Fruit fly (Drosophila melanogaster) whole organism, embryonic: Measurements from ENCODE around the gene Ttc26.
A peak's percentile ranks its signal among the peaks of the same experiment; 100 is the strongest.

Source experiments
- Antp ChIP-seq: fragments of 200-800 bp; sonication (Bioruptor generic); optimal IDR thresholded peaks from 3 replicates; lab custom pipeline; 2016; ENCODE audit warnings: missing biosample characterization, missing genetic modification characterization
- Asciz ChIP-seq: fragments of 200-800 bp; sonication (Bioruptor generic); optimal IDR thresholded peaks from 2 replicates; lab custom pipeline; 2017; ENCODE audit warnings: missing biosample characterization, mild to moderate bottlenecking, missing genetic modification characterization, missing genetic modification reagents
- BEAF-32 ChIP-seq: fragments of 200-800 bp; sonication (Bioruptor generic); optimal IDR thresholded peaks from 3 replicates; lab custom pipeline; 2017; ENCODE audit warnings: missing biosample characterization, missing genetic modification characterization, mild to moderate bottlenecking, moderate library complexity, missing genetic modification reagents
- Bdp1 ChIP-seq: fragments of 200-800 bp; sonication (Bioruptor generic); optimal IDR thresholded peaks from 3 replicates; lab custom pipeline; 2016; ENCODE audit warnings: missing biosample characterization, missing genetic modification characterization
- CG10274 ChIP-seq: fragments of 200-800 bp; sonication (Bioruptor generic); optimal IDR thresholded peaks from 3 replicates; lab custom pipeline; 2017; ENCODE audit warnings: missing biosample characterization, mild to moderate bottlenecking, missing genetic modification characterization
- CG11560 ChIP-seq: fragments of 200-800 bp; sonication (Bioruptor generic); IDR thresholded peaks from 3 replicates; pipeline ENCODE4 v1.3.6; 2022; ENCODE audit warnings: missing biosample characterization, missing genetic modification characterization
- CG12104 ChIP-seq: fragments of 200-800 bp; sonication (Bioruptor generic); optimal IDR thresholded peaks from 3 replicates; lab custom pipeline; 2016; ENCODE audit warnings: missing biosample characterization, missing genetic modification characterization
- CG13624 ChIP-seq: fragments of 200-800 bp; sonication (Bioruptor generic); optimal IDR thresholded peaks from 2 replicates; lab custom pipeline; 2016; ENCODE audit warnings: missing biosample characterization, missing genetic modification characterization
- CG14441 ChIP-seq: fragments of 200-800 bp; sonication (Bioruptor generic); IDR thresholded peaks from 2 replicates; pipeline ENCODE4 v1.3.6; 2022; ENCODE audit warnings: missing biosample characterization, missing genetic modification characterization
- CG14860 ChIP-seq: fragments of 200-800 bp; sonication (Bioruptor generic); IDR thresholded peaks from 3 replicates; pipeline ENCODE4 v1.3.6; 2022; ENCODE audit warnings: missing biosample characterization, missing genetic modification characterization; ENCODE audit not compliant: partially characterized antibody
- CG2199 ChIP-seq: fragments of 200-800 bp; sonication (Bioruptor generic); IDR thresholded peaks from 3 replicates; pipeline ENCODE4 v1.3.6; 2022; ENCODE audit warnings: missing biosample characterization, missing genetic modification characterization
- CG3065 ChIP-seq: fragments of 200-800 bp; sonication (Bioruptor generic); optimal IDR thresholded peaks from 2 replicates; lab custom pipeline; 2016; ENCODE audit warnings: missing biosample characterization, missing genetic modification characterization
- CG32532 ChIP-seq: fragments of 200-800 bp; sonication (Bioruptor generic); IDR thresholded peaks from 2 replicates; pipeline ENCODE4 v1.3.6; 2022; ENCODE audit warnings: missing biosample characterization, missing genetic modification characterization
- CG33557 ChIP-seq: fragments of 200-800 bp; sonication (Bioruptor generic); optimal IDR thresholded peaks from 2 replicates; lab custom pipeline; 2019; ENCODE audit warnings: missing biosample characterization, mild to moderate bottlenecking, missing genetic modification characterization, moderate library complexity
- CG4820 ChIP-seq: fragments of 200-800 bp; sonication (Bioruptor generic); optimal IDR thresholded peaks from 3 replicates; lab custom pipeline; 2016; ENCODE audit warnings: missing biosample characterization, missing genetic modification characterization
- CG7556 ChIP-seq: fragments of 200-800 bp; sonication (Bioruptor generic); optimal IDR thresholded peaks from 2 replicates; lab custom pipeline; 2017; ENCODE audit warnings: missing biosample characterization, mild to moderate bottlenecking, missing genetic modification characterization
- CG8478 ChIP-seq: fragments of >200 bp; optimal IDR thresholded peaks from 2 replicates; lab custom pipeline; 2018
- CG8924 ChIP-seq: fragments of 200-800 bp; optimal IDR thresholded peaks from 3 replicates; lab custom pipeline; 2019; ENCODE audit warnings: missing biosample characterization, mild to moderate bottlenecking, missing genetic modification characterization, moderate library complexity
- CG9609 ChIP-seq: fragments of 200-800 bp; sonication (Bioruptor generic); optimal IDR thresholded peaks from 3 replicates; lab custom pipeline; 2016; ENCODE audit warnings: missing biosample characterization, missing genetic modification characterization
- CTCF ChIP-seq: fragments of 200-800 bp; sonication (Bioruptor generic); optimal IDR thresholded peaks from 2 replicates; lab custom pipeline; 2017; ENCODE audit warnings: missing biosample characterization, mild to moderate bottlenecking, missing genetic modification characterization, moderate library complexity
- CoRest ChIP-seq: fragments of 200-800 bp; sonication (Bioruptor generic); optimal IDR thresholded peaks from 3 replicates; lab custom pipeline; 2018; ENCODE audit warnings: missing biosample characterization, mild to moderate bottlenecking, missing genetic modification characterization, moderate library complexity
- CrebB ChIP-seq: fragments of 200-800 bp; sonication (Bioruptor generic); optimal IDR thresholded peaks from 3 replicates; lab custom pipeline; 2018; ENCODE audit warnings: missing biosample characterization, mild to moderate bottlenecking, missing genetic modification characterization
- E2f1 ChIP-seq: fragments of 200-800 bp; sonication (Bioruptor generic); IDR thresholded peaks from 2 replicates; pipeline ENCODE4 v1.3.6; 2022; ENCODE audit warnings: missing biosample characterization, missing genetic modification characterization
- HLH3B ChIP-seq: fragments of 200-800 bp; sonication (Bioruptor generic); IDR thresholded peaks from 2 replicates; pipeline ENCODE4 v1.3.6; 2022; ENCODE audit warnings: missing biosample characterization, missing genetic modification characterization
- HLHmδ ChIP-seq: fragments of 200-800 bp; sonication (Bioruptor generic); optimal IDR thresholded peaks from 2 replicates; lab custom pipeline; 2018; ENCODE audit warnings: missing biosample characterization, mild to moderate bottlenecking, missing genetic modification characterization, moderate library complexity
- HmgZ ChIP-seq: fragments of 200-800 bp; sonication (Bioruptor generic); optimal IDR thresholded peaks from 2 replicates; lab custom pipeline; 2018; ENCODE audit warnings: missing biosample characterization, mild to moderate bottlenecking, missing genetic modification characterization
- Hmr ChIP-seq: fragments of 200-800 bp; sonication (Bioruptor generic); optimal IDR thresholded peaks from 3 replicates; lab custom pipeline; 2017; ENCODE audit warnings: mild to moderate bottlenecking, missing biosample characterization, missing genetic modification reagents, missing genetic modification characterization
- Hr51 ChIP-seq, 2 experiments: fragments of 200-800 bp; sonication (Bioruptor generic); optimal IDR thresholded peaks; 2 replicates in 1 of 2; 3 replicates in 1 of 2; lab custom pipeline; 2016 to 2018; ENCODE audit warnings: missing biosample characterization in 2 of 2, missing genetic modification characterization in 2 of 2, mild to moderate bottlenecking in 1 of 2, moderate library complexity in 1 of 2
- Jarid2 ChIP-seq: fragments of 200-800 bp; sonication (Bioruptor generic); optimal IDR thresholded peaks from 3 replicates; lab custom pipeline; 2017; ENCODE audit warnings: mild to moderate bottlenecking, missing biosample characterization, missing genetic modification reagents, missing genetic modification characterization
- MBD-R2 ChIP-seq: fragments of 200-800 bp; sonication (Bioruptor generic); IDR thresholded peaks from 2 replicates; pipeline ENCODE4 v1.3.6; 2022; ENCODE audit warnings: missing biosample characterization, missing genetic modification characterization
- MESR4 ChIP-seq: fragments of 200-800 bp; sonication (Bioruptor generic); optimal IDR thresholded peaks from 2 replicates; lab custom pipeline; 2018; ENCODE audit warnings: missing biosample characterization, mild to moderate bottlenecking, missing genetic modification characterization, moderate library complexity
- NFAT ChIP-seq: fragments of 200-800 bp; sonication (Bioruptor generic); IDR thresholded peaks from 2 replicates; pipeline ENCODE4 v1.3.6; 2022; ENCODE audit warnings: missing biosample characterization, missing genetic modification characterization
- Nf-YA ChIP-seq: fragments of 200-800 bp; sonication (Bioruptor generic); IDR thresholded peaks from 2 replicates; pipeline ENCODE4 v1.3.6; 2022; ENCODE audit warnings: missing biosample characterization, missing genetic modification characterization
- Nf-YC ChIP-seq: fragments of 200-800 bp; optimal IDR thresholded peaks from 3 replicates; lab custom pipeline; 2019; ENCODE audit warnings: missing biosample characterization, mild to moderate bottlenecking, missing genetic modification characterization, moderate library complexity
- Pdp1 ChIP-seq, 2 experiments: fragments of 200-800 bp; sonication (Bioruptor generic); optimal IDR thresholded peaks; 3 replicates each; lab custom pipeline; 2016; ENCODE audit warnings: missing biosample characterization in 2 of 2, missing genetic modification characterization in 2 of 2, mild to moderate bottlenecking in 1 of 2, moderate library complexity in 1 of 2
- Poxn ChIP-seq: fragments of 200-800 bp; sonication (Bioruptor generic); IDR thresholded peaks from 2 replicates; pipeline ENCODE4 v1.3.6; 2022; ENCODE audit warnings: missing biosample characterization, missing genetic modification characterization
- Sry-δ ChIP-seq: fragments of 200-800 bp; sonication (Bioruptor generic); optimal IDR thresholded peaks from 2 replicates; lab custom pipeline; 2016; ENCODE audit warnings: missing biosample characterization, missing genetic modification characterization
- Tbp ChIP-seq: fragments of >200 bp; optimal IDR thresholded peaks from 2 replicates; lab custom pipeline; 2018; ENCODE audit warnings: missing biosample characterization, missing genetic modification characterization
- ara ChIP-seq: fragments of 200-800 bp; sonication (Bioruptor generic); IDR thresholded peaks from 2 replicates; pipeline ENCODE4 v1.3.6; 2022; ENCODE audit warnings: missing biosample characterization, missing genetic modification characterization
- cg ChIP-seq: fragments of 200-800 bp; sonication (Bioruptor generic); optimal IDR thresholded peaks from 3 replicates; lab custom pipeline; 2019; ENCODE audit warnings: missing biosample characterization, mild to moderate bottlenecking, missing genetic modification characterization, moderate library complexity
- chm ChIP-seq: fragments of 200-800 bp; sonication (Bioruptor generic); IDR thresholded peaks from 2 replicates; pipeline ENCODE4 v1.3.6; 2022; ENCODE audit warnings: missing biosample characterization, missing genetic modification characterization
- en ChIP-seq: fragments of 200-800 bp; sonication (Bioruptor generic); optimal IDR thresholded peaks from 2 replicates; lab custom pipeline; 2016; ENCODE audit warnings: missing biosample characterization, missing genetic modification characterization
- inv ChIP-seq: fragments of 200-800 bp; sonication (Bioruptor generic); IDR thresholded peaks from 2 replicates; pipeline ENCODE4 v1.3.6; 2022; ENCODE audit warnings: missing biosample characterization, missing genetic modification characterization; ENCODE audit not compliant: partially characterized antibody
- p53 ChIP-seq: fragments of 200-800 bp; sonication (Bioruptor generic); optimal IDR thresholded peaks from 2 replicates; lab custom pipeline; 2016; ENCODE audit warnings: missing biosample characterization, missing genetic modification characterization
- pzg ChIP-seq: fragments of 200-800 bp; sonication (Bioruptor generic); optimal IDR thresholded peaks from 3 replicates; lab custom pipeline; 2018; ENCODE audit warnings: missing biosample characterization, mild to moderate bottlenecking, missing genetic modification characterization, moderate library complexity
- sens ChIP-seq: fragments of 200-800 bp; sonication (Bioruptor generic); peaks from one replicate; lab custom pipeline; 2016; ENCODE audit warnings: missing biosample characterization, missing genetic modification characterization
- sqz ChIP-seq: fragments of 200-800 bp; sonication (Bioruptor generic); optimal IDR thresholded peaks from 3 replicates; lab custom pipeline; 2018; ENCODE audit warnings: missing biosample characterization, mild to moderate bottlenecking, missing genetic modification characterization
- tup ChIP-seq: fragments of 200-800 bp; sonication (Bioruptor generic); optimal IDR thresholded peaks from 2 replicates; lab custom pipeline; 2016; ENCODE audit warnings: missing biosample characterization, mild to moderate bottlenecking, missing genetic modification characterization, moderate library complexity
- zfh1 ChIP-seq: fragments of 200-800 bp; sonication (Bioruptor generic); IDR thresholded peaks from 3 replicates; pipeline ENCODE4 v1.3.6; 2022; ENCODE audit warnings: missing biosample characterization, missing genetic modification characterization

Gene Ttc26

dm6 chr3R:15803502-15804461, 29.6 kb downstream of the Ttc26 start, which contains the start of gene alpha-Man-IIb (continued):
- TF ChIP-seq CoRest (tag; lab: Kevin White, UChicago) (peak; percentile 34), CG32532 (GFP tag; lab: Robert Waterston, UW) (peak; percentile 45; the same call in 1 of the 2 replicates), CG3065 (GFP tag; lab: Kevin White, UChicago) (no peak), Nf-YC (peak; percentile 35), sens (GFP tag; lab: Kevin White, UChicago) (peak; percentile 81), CG14860 (GFP tag; lab: Robert Waterston, UW) (peak; percentile 62; the same call in 2 of the 3 replicates), MBD-R2 (GFP tag; lab: Robert Waterston, UW) (peak; percentile 43; the same call in 1 of the 2 replicates), CG8478 (lab: Kevin White, UChicago) (no peak), en (GFP tag; lab: Kevin White, UChicago) (no peak), CG4820 (peak; percentile 20), Hr51 (GFP tag; optimal IDR thresholded peaks at IDR 0.05; lab: Kevin White, UChicago) (peak in 1 of 2 experiments; percentile 52), Hmr (peak; percentile 52), CG33557 (GFP tag; lab: Kevin White, UChicago) (peak; percentile 12), Poxn (no peak), CG13624 (GFP tag; lab: Kevin White, UChicago) (peak; percentile 0), Antp (GFP tag; lab: Kevin White, UChicago) (no peak), Pdp1 (GFP tag; optimal IDR thresholded peaks at IDR 0.05; lab: Kevin White, UChicago) (peak; percentile 22), CG12104 (no peak), Jarid2 (GFP tag; lab: Kevin White, UChicago) (peak; percentile 95), Bdp1 (GFP tag; lab: Kevin White, UChicago) (no peak), Asciz (GFP tag; lab: Kevin White, UChicago) (peak; percentile 23), sqz (GFP tag; lab: Kevin White, UChicago) (peak; percentile 49), CrebB (peak; percentile 19), ara (GFP tag; lab: Robert Waterston, UW) (no peak), zfh1 (GFP tag; lab: Robert Waterston, UW) (peak; percentile 55; the same call in 1 of the 3 replicates), CG9609 (GFP tag; lab: Kevin White, UChicago) (no peak), chm (GFP tag; lab: Robert Waterston, UW) (no peak; the same call in 1 of the 2 replicates), cg (GFP tag; lab: Kevin White, UChicago) (peak; percentile 70), p53 (no peak), NFAT (GFP tag; lab: Robert Waterston, UW) (peak; percentile 24; the same call in 1 of the 2 replicates), Tbp (GFP tag; lab: Kevin White, UChicago) (peak; percentile 7), tup (GFP tag; lab: Kevin White, UChicago) (peak; percentile 15), CTCF (GFP tag; lab: Kevin White, UChicago) (peak; percentile 96), CG7556 (GFP tag; lab: Kevin White, UChicago) (peak; percentile 7), CG10274 (no peak), Nf-YA (GFP tag; lab: Robert Waterston, UW) (0 out of 2 replicates have a peak, but pooled peaks have one; percentile 6), inv (peak; percentile 58), MESR4 (GFP tag; lab: Kevin White, UChicago) (peak; percentile 27), CG8924 (peak; percentile 56), HLH3B (GFP tag; lab: Robert Waterston, UW) (peak; percentile 17; the same call in 1 of the 2 replicates), BEAF-32 (GFP tag; lab: Kevin White, UChicago) (peak; percentile 80), HmgZ (tag; lab: Kevin White, UChicago) (peak; percentile 65), HLHmδ (GFP tag; lab: Kevin White, UChicago) (no peak), CG11560 (tag; lab: Robert Waterston, UW) (peak; percentile 98), pzg (GFP tag; lab: Kevin White, UChicago) (peak; percentile 75), CG14441 (GFP tag; lab: Robert Waterston, UW) (peak; percentile 41; the same call in 1 of the 2 replicates), E2f1 (no peak), CG2199 (GFP tag; lab: Robert Waterston, UW) (peak; percentile 74; the same call in 2 of the 3 replicates), Sry-δ (GFP tag; lab: Kevin White, UChicago) (peak; percentile 64)
